Worm (Caenorhabditis elegans) whole organism, late embryonic: Measurements from ENCODE around the gene spv-1.

Experiments
- elt-4 ChIP-seq: sonication (generic microtip); optimal IDR thresholded peaks from 2 replicates; lab custom pipeline; 2016; ENCODE audit warnings: missing genetic modification characterization, missing compliant biosample characterization
- fax-1 ChIP-seq: sonication (generic microtip); optimal IDR thresholded peaks from 2 replicates; lab custom pipeline; 2016; ENCODE audit warnings: missing genotype, missing genetic modification characterization, missing compliant biosample characterization
- nfya-1 ChIP-seq: sonication (generic microtip); optimal IDR thresholded peaks from 2 replicates; lab custom pipeline; 2017; ENCODE audit warnings: missing genetic modification characterization, mild to moderate bottlenecking, missing compliant biosample characterization, antibody characterized with exemption, moderate library complexity
- pha-4 ChIP-seq: fragments of 150-350 bp; optimal IDR thresholded peaks from 2 replicates; lab custom pipeline; 2018; ENCODE audit warnings: missing biosample characterization, missing genetic modification reagents, missing genetic modification characterization

DNA sequence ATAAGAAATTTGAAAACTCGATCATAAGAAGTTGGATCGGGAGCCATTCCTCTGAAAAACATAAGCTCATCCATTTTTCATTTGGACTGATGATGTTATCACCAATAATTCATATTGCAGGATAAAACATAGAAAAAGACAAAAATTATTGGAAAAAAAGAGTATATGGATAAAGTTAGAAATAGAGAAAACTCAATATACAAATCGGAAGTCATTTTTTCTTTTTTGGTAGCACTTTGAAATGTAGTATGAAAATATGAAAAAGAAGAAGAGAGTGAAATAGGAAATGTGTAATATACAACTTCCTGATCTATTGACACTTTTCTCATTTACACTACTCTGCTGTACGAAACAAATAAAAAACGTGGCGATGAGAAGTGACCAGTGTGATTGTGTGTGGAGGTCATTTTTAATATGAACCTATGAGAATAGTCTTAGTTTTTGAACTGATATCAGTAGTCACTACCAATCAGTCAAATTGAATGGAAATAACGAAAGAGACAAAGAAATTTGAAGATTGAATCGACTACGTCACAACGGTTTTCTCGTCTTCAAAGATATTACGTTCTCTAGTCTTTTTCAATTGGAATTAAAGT is 18.4 kb upstream of the spv-1 start, which contains the start of gene ZK669.5:
- no peak for TF ChIP-seq nfya-1 (tag; lab: Kevin White, UChicago)
- TF ChIP-seq pha-4 (tag; lab: Kevin White, UChicago) = no peak
- TF ChIP-seq fax-1 (tag; lab: Kevin White, UChicago) = no peak
- TF ChIP-seq elt-4 (tag; lab: Kevin White, UChicago) = no peak
